Fruit fly (Drosophila melanogaster) whole organism, embryonic: ENCODE data around the gene dlp.

Source experiments
- CG10274 ChIP-seq: fragments of 200-800 bp; sonication (Bioruptor generic); optimal IDR thresholded peaks from 3 replicates; lab custom pipeline; 2017; ENCODE audit warnings: missing biosample characterization, mild to moderate bottlenecking, missing genetic modification characterization
- CG10462 ChIP-seq: fragments of 200-800 bp; sonication (Bioruptor generic); optimal IDR thresholded peaks from 2 replicates; lab custom pipeline; 2016; ENCODE audit warnings: missing biosample characterization, missing genetic modification characterization
- CG10654 ChIP-seq: fragments of 200-800 bp; sonication (Bioruptor generic); optimal IDR thresholded peaks from 2 replicates; lab custom pipeline; 2016; ENCODE audit warnings: missing biosample characterization, missing genetic modification characterization
- CG12155 ChIP-seq: fragments of 200-800 bp; sonication (Bioruptor generic); optimal IDR thresholded peaks from 3 replicates; lab custom pipeline; 2016; ENCODE audit warnings: missing biosample characterization, missing genetic modification characterization
- CG12219 ChIP-seq: fragments of 200-800 bp; sonication (Bioruptor generic); optimal IDR thresholded peaks from 3 replicates; lab custom pipeline; 2018; ENCODE audit warnings: missing biosample characterization, mild to moderate bottlenecking, missing genetic modification characterization
- CG12769 ChIP-seq: fragments of 200-800 bp; sonication (Bioruptor generic); optimal IDR thresholded peaks from 2 replicates; lab custom pipeline; 2019; ENCODE audit warnings: missing biosample characterization, mild to moderate bottlenecking, missing genetic modification characterization, moderate library complexity
- CG13123 ChIP-seq: fragments of 200-800 bp; sonication (Bioruptor generic); optimal IDR thresholded peaks from 2 replicates; lab custom pipeline; 2016; ENCODE audit warnings: missing biosample characterization, missing genetic modification characterization
- CG13775 ChIP-seq: fragments of 200-800 bp; sonication (Bioruptor generic); optimal IDR thresholded peaks from 3 replicates; lab custom pipeline; 2017; ENCODE audit warnings: missing biosample characterization, mild to moderate bottlenecking, missing genetic modification characterization
- CG14014 ChIP-seq: fragments of 200-800 bp; sonication (Bioruptor generic); IDR thresholded peaks from 2 replicates; pipeline ENCODE4 v1.3.6; 2022; ENCODE audit warnings: missing biosample characterization, missing genetic modification characterization
- CG14441 ChIP-seq: fragments of 200-800 bp; sonication (Bioruptor generic); IDR thresholded peaks from 2 replicates; pipeline ENCODE4 v1.3.6; 2022; ENCODE audit warnings: missing biosample characterization, missing genetic modification characterization
- CG14860 ChIP-seq: fragments of 200-800 bp; sonication (Bioruptor generic); IDR thresholded peaks from 3 replicates; pipeline ENCODE4 v1.3.6; 2022; ENCODE audit warnings: missing biosample characterization, missing genetic modification characterization; ENCODE audit not compliant: partially characterized antibody
- CG18619 ChIP-seq: fragments of 200-800 bp; sonication (Bioruptor generic); optimal IDR thresholded peaks from 3 replicates; lab custom pipeline; 2017; ENCODE audit warnings: missing biosample characterization, mild to moderate bottlenecking, missing genetic modification characterization
- CG30020 ChIP-seq: fragments of 200-800 bp; optimal IDR thresholded peaks from 2 replicates; lab custom pipeline; 2019; ENCODE audit warnings: missing biosample characterization, mild to moderate bottlenecking, missing genetic modification characterization, moderate library complexity
- CG3281 ChIP-seq: fragments of 200-800 bp; sonication (Bioruptor generic); optimal IDR thresholded peaks from 3 replicates; lab custom pipeline; 2017; ENCODE audit warnings: missing biosample characterization, mild to moderate bottlenecking, missing genetic modification characterization
- CG7963 ChIP-seq: fragments of 200-800 bp; sonication (Bioruptor generic); IDR thresholded peaks from 3 replicates; pipeline ENCODE4 v1.3.6; 2022; ENCODE audit warnings: missing biosample characterization, missing genetic modification characterization; ENCODE audit not compliant: partially characterized antibody
- CG7987 ChIP-seq: fragments of 200-800 bp; sonication (Bioruptor generic); optimal IDR thresholded peaks from 2 replicates; lab custom pipeline; 2018; ENCODE audit warnings: missing biosample characterization, mild to moderate bottlenecking, missing genetic modification characterization, moderate library complexity
- CG8089 ChIP-seq: fragments of 200-800 bp; sonication (Bioruptor generic); optimal IDR thresholded peaks from 3 replicates; lab custom pipeline; 2016; ENCODE audit warnings: missing biosample characterization, missing genetic modification characterization
- CG9215 ChIP-seq: fragments of 200-800 bp; sonication (Bioruptor generic); IDR thresholded peaks from 2 replicates; pipeline ENCODE4 v1.3.6; 2022; ENCODE audit warnings: missing biosample characterization, missing genetic modification characterization
- CG9876 ChIP-seq: fragments of 200-800 bp; sonication (Bioruptor generic); optimal IDR thresholded peaks from 2 replicates; lab custom pipeline; 2016; ENCODE audit warnings: missing biosample characterization, missing genetic modification characterization
- D ChIP-seq, 2 experiments: fragments of 200-800 bp in 1 of 2; fragments of >200 bp in 1 of 2; sonication (Bioruptor generic) in 1 of 2; optimal IDR thresholded peaks; 2 replicates in 1 of 2; 3 replicates in 1 of 2; lab custom pipeline; 2017; ENCODE audit warnings: mild to moderate bottlenecking in 1 of 2, missing biosample characterization in 1 of 2, missing genetic modification characterization in 1 of 2, missing genetic modification reagents in 1 of 2
- Dref ChIP-seq: fragments of 200-800 bp; sonication (Bioruptor generic); IDR thresholded peaks from 2 replicates; pipeline ENCODE4 v1.3.6; 2022; ENCODE audit warnings: missing biosample characterization, missing genetic modification characterization
- Hr3 ChIP-seq: fragments of 200-800 bp; sonication (Bioruptor generic); optimal IDR thresholded peaks from 3 replicates; lab custom pipeline; 2016; ENCODE audit warnings: missing biosample characterization, missing genetic modification characterization
- Jarid2 ChIP-seq: fragments of 200-800 bp; sonication (Bioruptor generic); optimal IDR thresholded peaks from 3 replicates; lab custom pipeline; 2017; ENCODE audit warnings: mild to moderate bottlenecking, missing biosample characterization, missing genetic modification reagents, missing genetic modification characterization
- Max ChIP-seq: fragments of 200-800 bp; sonication (Bioruptor generic); optimal IDR thresholded peaks from 2 replicates; lab custom pipeline; 2016; ENCODE audit warnings: missing biosample characterization, mild to moderate bottlenecking, missing genetic modification characterization
- Mes4 ChIP-seq: fragments of 200-800 bp; sonication (Bioruptor generic); optimal IDR thresholded peaks from 2 replicates; lab custom pipeline; 2016; ENCODE audit warnings: missing biosample characterization, missing genetic modification characterization
- NC2β ChIP-seq: fragments of 200-800 bp; sonication (Bioruptor generic); optimal IDR thresholded peaks from 2 replicates; lab custom pipeline; 2016; ENCODE audit warnings: missing biosample characterization, missing genetic modification characterization
- NK7.1 ChIP-seq: fragments of 200-800 bp; sonication (Bioruptor generic); optimal IDR thresholded peaks from 3 replicates; lab custom pipeline; 2016; ENCODE audit warnings: missing biosample characterization, missing genetic modification characterization
- Neu2 ChIP-seq: fragments of 200-800 bp; sonication (Bioruptor generic); optimal IDR thresholded peaks from 3 replicates; lab custom pipeline; 2016; ENCODE audit warnings: missing biosample characterization, missing genetic modification characterization, borderline replicate concordance
- Opbp ChIP-seq: fragments of 200-800 bp; sonication (Bioruptor generic); IDR thresholded peaks from 3 replicates; pipeline ENCODE4 v1.3.6; 2022; ENCODE audit warnings: missing biosample characterization, missing genetic modification characterization; ENCODE audit not compliant: partially characterized antibody
- PHDP ChIP-seq: fragments of 200-800 bp; sonication (Bioruptor generic); optimal IDR thresholded peaks from 3 replicates; lab custom pipeline; 2018; ENCODE audit warnings: missing biosample characterization, mild to moderate bottlenecking, missing genetic modification characterization, moderate library complexity
- Usf ChIP-seq: fragments of 200-800 bp; sonication (Bioruptor generic); optimal IDR thresholded peaks from 2 replicates; lab custom pipeline; 2017; ENCODE audit warnings: missing genotype, missing biosample characterization, missing genetic modification characterization
- ac ChIP-seq: fragments of 200-800 bp; sonication (Bioruptor generic); optimal IDR thresholded peaks from 3 replicates; lab custom pipeline; 2017; ENCODE audit warnings: missing biosample characterization, mild to moderate bottlenecking, missing genetic modification characterization
- ase ChIP-seq: fragments of 200-800 bp; sonication (Bioruptor generic); IDR thresholded peaks from 3 replicates; pipeline ENCODE4 v1.3.6; 2022; ENCODE audit warnings: missing biosample characterization, missing genetic modification characterization
- chinmo ChIP-seq: fragments of 200-800 bp; sonication (Bioruptor generic); IDR thresholded peaks from 4 replicates; pipeline ENCODE4 v1.3.6; 2022; ENCODE audit warnings: missing biosample characterization, missing genetic modification characterization; ENCODE audit not compliant: partially characterized antibody
- croc ChIP-seq: fragments of 200-800 bp; sonication (Bioruptor generic); conservative IDR thresholded peaks from 3 replicates; pipeline ENCODE4 v1.3.6; 2022; ENCODE audit warnings: missing biosample characterization, missing genetic modification characterization
- eyg ChIP-seq: fragments of 200-800 bp; sonication (Bioruptor generic); optimal IDR thresholded peaks from 3 replicates; lab custom pipeline; 2016; ENCODE audit warnings: missing biosample characterization, missing genetic modification characterization
- hbn ChIP-seq: fragments of 200-800 bp; sonication (Bioruptor generic); IDR thresholded peaks from 2 replicates; pipeline ENCODE4 v1.3.6; 2022; ENCODE audit warnings: missing biosample characterization, missing genetic modification characterization; ENCODE audit not compliant: partially characterized antibody
- ind ChIP-seq: fragments of 200-800 bp; sonication (Bioruptor generic); optimal IDR thresholded peaks from 3 replicates; lab custom pipeline; 2016; ENCODE audit warnings: missing biosample characterization, missing genetic modification characterization
- lab ChIP-seq: fragments of 200-800 bp; sonication (Bioruptor generic); optimal IDR thresholded peaks from 3 replicates; lab custom pipeline; 2017; ENCODE audit warnings: missing biosample characterization, missing genetic modification characterization, mild to moderate bottlenecking, moderate library complexity, missing genetic modification reagents
- lilli ChIP-seq: fragments of 200-800 bp; sonication (Bioruptor generic); optimal IDR thresholded peaks from 3 replicates; lab custom pipeline; 2016; ENCODE audit warnings: missing biosample characterization, missing genetic modification characterization
- nerfin-1 ChIP-seq: fragments of 200-800 bp; sonication (Bioruptor generic); optimal IDR thresholded peaks from 3 replicates; lab custom pipeline; 2019; ENCODE audit warnings: missing biosample characterization, mild to moderate bottlenecking, missing genetic modification characterization, moderate library complexity
- otp ChIP-seq: fragments of 200-800 bp; sonication (Bioruptor generic); IDR thresholded peaks from 3 replicates; pipeline ENCODE4, ENCODE4 v1.3.6; 2022; ENCODE audit warnings: missing biosample characterization, missing genetic modification characterization
- pzg ChIP-seq: fragments of 200-800 bp; sonication (Bioruptor generic); optimal IDR thresholded peaks from 3 replicates; lab custom pipeline; 2018; ENCODE audit warnings: missing biosample characterization, mild to moderate bottlenecking, missing genetic modification characterization, moderate library complexity
- sc ChIP-seq, 3 experiments: fragments of >200 bp in 2 of 3; fragments of 200-800 bp in 1 of 3; sonication (Bioruptor generic) in 1 of 3; optimal IDR thresholded peaks; 2 replicates in 2 of 3; 3 replicates in 1 of 3; lab custom pipeline; 2017; ENCODE audit warnings: mild to moderate bottlenecking in 1 of 3, missing biosample characterization in 1 of 3, missing genetic modification characterization in 1 of 3, missing genetic modification reagents in 1 of 3
- stc ChIP-seq: fragments of 200-800 bp; sonication (Bioruptor generic); IDR thresholded peaks from 2 replicates; pipeline ENCODE4 v1.3.6; 2022; ENCODE audit warnings: missing biosample characterization, missing genetic modification characterization
- trem ChIP-seq: fragments of 200-800 bp; optimal IDR thresholded peaks from 3 replicates; lab custom pipeline; 2019; ENCODE audit warnings: missing biosample characterization, mild to moderate bottlenecking, missing genetic modification characterization, moderate library complexity
- tx ChIP-seq: fragments of 200-800 bp; sonication (Bioruptor generic); optimal IDR thresholded peaks from 2 replicates; lab custom pipeline; 2016; ENCODE audit warnings: missing biosample characterization, missing genetic modification characterization
- wdn ChIP-seq: fragments of 200-800 bp; sonication (Bioruptor generic); IDR thresholded peaks from 2 replicates; pipeline ENCODE4 v1.3.6; 2022; ENCODE audit warnings: missing biosample characterization, missing genetic modification characterization

Gene dlp

dm6 chr3L:14672387-14673110, 40.1 kb downstream of the dlp start, which contains the start of the genes CG43121 and ome (continued):
- TF ChIP-seq otp (GFP tag; lab: Robert Waterston, UW) = peak; percentile 60; the same call in 2 of the 3 replicates
- peak; percentile 11 for TF ChIP-seq CG7987 (GFP tag; lab: Kevin White, UChicago)
- no peak for TF ChIP-seq CG14860 (GFP tag; lab: Robert Waterston, UW)
- TF ChIP-seq Max (GFP tag; lab: Kevin White, UChicago) = no peak
- peak; percentile 34 for TF ChIP-seq lab (GFP tag; lab: Kevin White, UChicago)
- no peak for TF ChIP-seq CG3281
- TF ChIP-seq nerfin-1 (tag; lab: Kevin White, UChicago) = no peak
- TF ChIP-seq chinmo (GFP tag; lab: Robert Waterston, UW) = peak; percentile 68; the same call in 1 of the 4 replicates
- TF ChIP-seq stc (GFP tag; lab: Robert Waterston, UW) = peak; percentile 43; the same call in 1 of the 2 replicates
- TF ChIP-seq Hr3 = no peak
- no peak for TF ChIP-seq CG13775 (GFP tag; lab: Kevin White, UChicago)
- no peak for TF ChIP-seq CG7963
- no peak for TF ChIP-seq CG9215
- TF ChIP-seq CG12219 (GFP tag; lab: Kevin White, UChicago) = no peak
- no peak for TF ChIP-seq CG8089 (GFP tag; lab: Kevin White, UChicago)
- no peak for TF ChIP-seq ase (GFP tag; lab: Robert Waterston, UW)
- TF ChIP-seq Neu2 (GFP tag; lab: Kevin White, UChicago) = no peak
- TF ChIP-seq CG12155 (GFP tag; lab: Kevin White, UChicago) = no peak
- TF ChIP-seq Opbp (GFP tag; lab: Robert Waterston, UW) = peak; percentile 46; the same call in 1 of the 3 replicates
- peak; percentile 28 for TF ChIP-seq PHDP (tag; lab: Kevin White, UChicago)
- TF ChIP-seq Usf (GFP tag; lab: Kevin White, UChicago) = no peak
- no peak for TF ChIP-seq trem (tag; lab: Kevin White, UChicago)
- TF ChIP-seq tx = no peak
- no peak for TF ChIP-seq Mes4 (GFP tag; lab: Kevin White, UChicago)
- TF ChIP-seq CG10654 (GFP tag; lab: Kevin White, UChicago) = no peak
- peak; percentile 9 for TF ChIP-seq NC2β (GFP tag; lab: Kevin White, UChicago)
- TF ChIP-seq ind (GFP tag; lab: Kevin White, UChicago) = no peak
- no peak for TF ChIP-seq Dref
- no peak for TF ChIP-seq CG13123
- TF ChIP-seq wdn (GFP tag; lab: Robert Waterston, UW) = no peak
- no peak for TF ChIP-seq CG10462 (GFP tag; lab: Kevin White, UChicago)
- no peak for TF ChIP-seq CG9876 (GFP tag; lab: Kevin White, UChicago)
- 0 out of 2 replicates have a peak, but pooled peaks have one; percentile 26 for TF ChIP-seq hbn (GFP tag; lab: Robert Waterston, UW)
- TF ChIP-seq croc (GFP tag; lab: Robert Waterston, UW) = no peak
- no peak for TF ChIP-seq CG14441 (GFP tag; lab: Robert Waterston, UW)
- TF ChIP-seq CG12769 (tag; lab: Kevin White, UChicago) = peak; percentile 69
- no peak for TF ChIP-seq CG18619
- peak; percentile 18 for TF ChIP-seq lilli (GFP tag; lab: Kevin White, UChicago)
- TF ChIP-seq CG10274 (GFP tag; lab: Kevin White, UChicago) = no peak
- TF ChIP-seq sc (optimal IDR thresholded peaks at IDR 0.05; lab: Kevin White, UChicago) = no peak
- no peak for TF ChIP-seq sc (GFP tag; optimal IDR thresholded peaks at IDR 0.05; lab: Kevin White, UChicago)
- no peak for TF ChIP-seq D (optimal IDR thresholded peaks at IDR 0.05; lab: Kevin White, UChicago)
- TF ChIP-seq D (GFP tag; optimal IDR thresholded peaks at IDR 0.05; lab: Kevin White, UChicago) = no peak
- TF ChIP-seq eyg (GFP tag; lab: Kevin White, UChicago) = no peak
- TF ChIP-seq Jarid2 (GFP tag; lab: Kevin White, UChicago) = peak; percentile 55
- TF ChIP-seq NK7.1 (GFP tag; lab: Kevin White, UChicago) = no peak
- 0 out of 2 replicates have a peak, but pooled peaks have one; percentile 41 for TF ChIP-seq CG14014
- TF ChIP-seq ac (GFP tag; lab: Kevin White, UChicago) = no peak
- no peak for TF ChIP-seq pzg (GFP tag; lab: Kevin White, UChicago)
- TF ChIP-seq CG30020 = no peak
